Worm (Caenorhabditis elegans) whole organism, L4 larva: Measurements from ENCODE around the gene Y53F4B.26.

Experiments
- nhr-10 ChIP-seq: fragments of 150-350 bp; optimal IDR thresholded peaks from 2 replicates; lab custom pipeline; 2014; ENCODE audit warnings: missing biosample characterization, missing genetic modification characterization
- tra-1 ChIP-seq: fragments of 200-800 bp; sonication (Bioruptor generic); IDR thresholded peaks from 2 replicates; pipeline ENCODE4 v1.3.6; 2022; ENCODE audit warnings: missing genetic modification reagents, missing genetic modification characterization, missing compliant biosample characterization

DNA sequence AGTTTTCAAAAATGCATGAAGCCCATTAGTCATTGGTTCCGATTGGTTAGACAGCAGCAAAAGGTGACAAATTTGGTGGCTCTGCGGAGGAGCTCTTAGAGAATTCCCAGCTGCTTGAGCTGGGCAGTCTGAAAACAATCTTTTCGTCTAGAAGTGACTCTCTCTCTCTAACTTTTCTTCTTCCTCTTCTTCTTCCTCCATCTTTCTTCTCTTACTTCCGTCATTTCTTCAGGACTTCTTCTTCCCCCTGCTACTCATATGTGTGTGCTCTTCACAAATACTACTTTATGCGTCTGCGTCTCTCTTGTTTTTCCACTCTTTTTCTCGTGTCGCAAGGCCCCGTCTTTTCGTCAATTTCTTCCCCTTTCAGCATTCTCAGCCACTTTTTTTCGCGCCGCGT lies 49.2 kb upstream of the Y53F4B.26 start:
- TF ChIP-seq nhr-10 (tag; lab: Kevin White, UChicago) = no peak
- TF ChIP-seq tra-1 (GFP tag; lab: Robert Waterston, UW) = no peak
